Worm (Caenorhabditis elegans) whole organism, L4 larva: ENCODE measurements around the gene Y104H12D.2.

Experiments used
- F26F4.8 ChIP-seq: fragments of 200-800 bp; sonication (Bioruptor generic); conservative IDR thresholded peaks from 2 replicates; pipeline ENCODE4 v1.3.6; 2022; ENCODE audit warnings: missing genetic modification characterization, missing compliant biosample characterization
- R02D3.7 ChIP-seq: fragments of 150-350 bp; sonication (generic microtip); optimal IDR thresholded peaks from 3 replicates; lab custom pipeline; 2014; ENCODE audit warnings: missing biosample characterization, missing genetic modification characterization
- T20F7.1 ChIP-seq: fragments of 200-800 bp; sonication (Bioruptor generic); optimal IDR thresholded peaks from 2 replicates; lab custom pipeline; 2018; ENCODE audit warnings: mild to moderate bottlenecking, missing genetic modification characterization, missing compliant biosample characterization
- Y48G9A.11 ChIP-seq: fragments of 200-800 bp; sonication (Bioruptor generic); IDR thresholded peaks from 2 replicates; pipeline ENCODE4 v1.3.6; 2022; ENCODE audit warnings: missing genetic modification reagents, missing genetic modification characterization, missing compliant biosample characterization
- Y5F2A.4 ChIP-seq: fragments of 200-800 bp; sonication (Bioruptor generic); optimal IDR thresholded peaks from 2 replicates; lab custom pipeline; 2018; ENCODE audit warnings: mild to moderate bottlenecking, missing genetic modification characterization, missing compliant biosample characterization
- aha-1 ChIP-seq: fragments of 150-350 bp; peaks from one replicate; lab custom pipeline; 2014; ENCODE audit warnings: missing biosample characterization, missing genetic modification characterization
- aly-2 ChIP-seq: sonication (generic microtip); optimal IDR thresholded peaks from 2 replicates; lab custom pipeline; 2018; ENCODE audit warnings: missing biosample characterization, missing genetic modification characterization
- ceh-20 ChIP-seq: fragments of 200-800 bp; sonication (Bioruptor generic); IDR thresholded peaks from 2 replicates; pipeline ENCODE4 v1.3.6; 2022; ENCODE audit warnings: missing genetic modification reagents, missing genetic modification characterization, missing compliant biosample characterization
- ces-1 ChIP-seq: fragments of 150-350 bp; sonication (generic microtip); optimal IDR thresholded peaks from 4 replicates; lab custom pipeline; 2014; ENCODE audit warnings: missing biosample characterization, missing genetic modification reagents, missing genetic modification characterization
- daf-12 ChIP-seq: fragments of 150-350 bp; optimal IDR thresholded peaks from 2 replicates; lab custom pipeline; 2014; ENCODE audit warnings: missing biosample characterization, missing genetic modification reagents, missing genetic modification characterization
- daf-16 ChIP-seq, 3 experiments: sonication (generic microtip); optimal IDR thresholded peaks; 2 replicates each; lab custom pipeline; 2016 to 2017; ENCODE audit warnings: missing genetic modification characterization in 3 of 3, missing genetic modification reagents in 3 of 3, mild to moderate bottlenecking in 2 of 3, missing compliant biosample characterization in 2 of 3, missing biosample characterization in 1 of 3, moderate library complexity in 1 of 3
- dmd-6 ChIP-seq: fragments of 200-800 bp; sonication (Bioruptor generic); IDR thresholded peaks from 2 replicates; pipeline ENCODE4 v1.3.6; 2022; ENCODE audit warnings: missing genetic modification reagents, missing genetic modification characterization, missing compliant biosample characterization
- dmd-8 ChIP-seq: fragments of 200-800 bp; sonication (Bioruptor generic); IDR thresholded peaks from 2 replicates; pipeline ENCODE4 v1.3.6; 2022; ENCODE audit warnings: missing genetic modification characterization, missing compliant biosample characterization
- dpl-1 ChIP-seq: fragments of 150-350 bp; optimal IDR thresholded peaks from 2 replicates; lab custom pipeline; 2014; ENCODE audit warnings: missing biosample characterization, missing genetic modification reagents, missing genetic modification characterization
- duxl-1 ChIP-seq: sonication (generic microtip); optimal IDR thresholded peaks from 2 replicates; lab custom pipeline; 2016; ENCODE audit warnings: mild to moderate bottlenecking, missing genetic modification characterization, moderate library complexity, missing compliant biosample characterization; ENCODE audit not compliant: poor library complexity
- dve-1 ChIP-seq: sonication (generic microtip); optimal IDR thresholded peaks from 2 replicates; lab custom pipeline; 2017; ENCODE audit warnings: antibody characterized with exemption, mild to moderate bottlenecking, missing genetic modification characterization, missing compliant biosample characterization; ENCODE audit not compliant: insufficient read depth
- egl-27 ChIP-seq: sonication (generic microtip); optimal IDR thresholded peaks from 3 replicates; lab custom pipeline; 2017; ENCODE audit warnings: missing biosample characterization, missing genetic modification reagents, missing genetic modification characterization
- fos-1 ChIP-seq: fragments of 150-350 bp; optimal IDR thresholded peaks from 2 replicates; lab custom pipeline; 2014; ENCODE audit warnings: missing biosample characterization, missing genetic modification characterization
- gei-8 ChIP-seq: fragments of 200-800 bp; sonication (Bioruptor generic); optimal IDR thresholded peaks from 2 replicates; lab custom pipeline; 2018; ENCODE audit warnings: mild to moderate bottlenecking, missing genetic modification characterization, missing compliant biosample characterization
- hlh-11 ChIP-seq: fragments of 200-800 bp; sonication (Bioruptor generic); optimal IDR thresholded peaks from 2 replicates; lab custom pipeline; 2018; ENCODE audit warnings: mild to moderate bottlenecking, missing genetic modification characterization, missing compliant biosample characterization
- hlh-30 ChIP-seq: sonication (generic microtip); optimal IDR thresholded peaks from 2 replicates; lab custom pipeline; 2017; ENCODE audit warnings: antibody characterized with exemption, mild to moderate bottlenecking, missing genetic modification characterization, missing compliant biosample characterization; ENCODE audit not compliant: insufficient read depth
- lin-13 ChIP-seq: fragments of 150-350 bp; optimal IDR thresholded peaks from 2 replicates; lab custom pipeline; 2014; ENCODE audit warnings: missing biosample characterization, missing genetic modification reagents, missing genetic modification characterization
- lin-39 ChIP-seq: fragments of 150-350 bp; optimal IDR thresholded peaks from 2 replicates; lab custom pipeline; 2014; ENCODE audit warnings: missing biosample characterization, missing genetic modification reagents, missing genetic modification characterization
- lir-3 ChIP-seq: sonication (generic microtip); optimal IDR thresholded peaks from 2 replicates; lab custom pipeline; 2016; ENCODE audit warnings: mild to moderate bottlenecking, missing genetic modification characterization, missing compliant biosample characterization
- lsy-2 ChIP-seq, 2 experiments: fragments of 150-350 bp in 1 of 2; sonication (generic microtip) in 1 of 2; optimal IDR thresholded peaks; 2 replicates each; lab custom pipeline; 2014 to 2017; ENCODE audit warnings: missing biosample characterization in 2 of 2, missing genetic modification characterization in 2 of 2
- madf-9 ChIP-seq: fragments of 200-800 bp; sonication (Bioruptor generic); conservative IDR thresholded peaks from 2 replicates; pipeline ENCODE4 v1.3.6; 2022; ENCODE audit warnings: missing genetic modification reagents, missing genetic modification characterization, missing compliant biosample characterization
- mdl-1 ChIP-seq, 2 experiments: fragments of 150-350 bp in 1 of 2; sonication (generic microtip) in 1 of 2; optimal IDR thresholded peaks; 2 replicates each; lab custom pipeline; 2014 to 2017; ENCODE audit warnings: missing biosample characterization in 2 of 2, missing genetic modification characterization in 2 of 2
- mep-1 ChIP-seq: fragments of 150-350 bp; sonication (generic microtip); optimal IDR thresholded peaks from 3 replicates; lab custom pipeline; 2014; ENCODE audit warnings: missing biosample characterization, missing genetic modification characterization
- mes-2 ChIP-seq: sonication (generic microtip); optimal IDR thresholded peaks from 2 replicates; lab custom pipeline; 2016; ENCODE audit warnings: missing genotype, mild to moderate bottlenecking, missing genetic modification characterization, missing compliant biosample characterization; ENCODE audit not compliant: poor library complexity, severe bottlenecking
- nhr-102 ChIP-seq: sonication (generic microtip); optimal IDR thresholded peaks from 2 replicates; lab custom pipeline; 2016; ENCODE audit warnings: mild to moderate bottlenecking, missing genetic modification characterization, moderate library complexity, missing compliant biosample characterization
- nhr-11 ChIP-seq: fragments of 150-350 bp; optimal IDR thresholded peaks from 2 replicates; lab custom pipeline; 2014; ENCODE audit warnings: missing biosample characterization, missing genetic modification characterization
- nhr-111 ChIP-seq: fragments of 200-800 bp; sonication (Bioruptor generic); optimal IDR thresholded peaks from 2 replicates; lab custom pipeline; 2018; ENCODE audit warnings: mild to moderate bottlenecking, missing genetic modification characterization, missing compliant biosample characterization
- nhr-28 ChIP-seq: fragments of 150-350 bp; optimal IDR thresholded peaks from 2 replicates; lab custom pipeline; 2014; ENCODE audit warnings: missing biosample characterization, missing genetic modification characterization
- nhr-77 ChIP-seq: fragments of 150-350 bp; optimal IDR thresholded peaks from 2 replicates; lab custom pipeline; 2014; ENCODE audit warnings: missing biosample characterization, missing genetic modification characterization
- pqm-1 ChIP-seq: sonication (generic microtip); optimal IDR thresholded peaks from 2 replicates; lab custom pipeline; 2017; ENCODE audit warnings: missing biosample characterization, missing genetic modification characterization
- saeg-2 ChIP-seq: fragments of 200-800 bp; sonication (Bioruptor generic); IDR thresholded peaks from 2 replicates; pipeline ENCODE4 v1.3.6; 2022; ENCODE audit warnings: missing genetic modification reagents, missing genetic modification characterization, missing compliant biosample characterization
- skn-1 ChIP-seq: fragments of 150-350 bp; optimal IDR thresholded peaks from 2 replicates; lab custom pipeline; 2014; ENCODE audit warnings: missing biosample characterization, missing genetic modification characterization
- snpc-1.2 ChIP-seq: fragments of 200-800 bp; sonication (Bioruptor generic); IDR thresholded peaks from 2 replicates; pipeline ENCODE4 v1.3.6; 2022; ENCODE audit warnings: missing genetic modification reagents, missing genetic modification characterization, missing compliant biosample characterization
- snpc-4 ChIP-seq: fragments of 150-350 bp; optimal IDR thresholded peaks from 2 replicates; lab custom pipeline; 2014; ENCODE audit warnings: missing biosample characterization, missing genetic modification characterization
- spr-1 ChIP-seq: sonication (generic microtip); optimal IDR thresholded peaks from 2 replicates; lab custom pipeline; 2016; ENCODE audit warnings: mild to moderate bottlenecking, missing genetic modification characterization, missing compliant biosample characterization
- zag-1 ChIP-seq: fragments of 150-350 bp; optimal IDR thresholded peaks from 2 replicates; lab custom pipeline; 2014; ENCODE audit warnings: missing biosample characterization, missing genetic modification characterization
- zfp-3 ChIP-seq: fragments of 200-800 bp; sonication (Bioruptor generic); conservative IDR thresholded peaks from 2 replicates; pipeline ENCODE4 v1.3.6; 2022; ENCODE audit warnings: missing genetic modification reagents, missing genetic modification characterization, missing compliant biosample characterization
- ztf-7 ChIP-seq: fragments of 150-350 bp; optimal IDR thresholded peaks from 2 replicates; lab custom pipeline; 2014; ENCODE audit warnings: missing biosample characterization, missing genetic modification characterization

Gene Y104H12D.2

DNA sequence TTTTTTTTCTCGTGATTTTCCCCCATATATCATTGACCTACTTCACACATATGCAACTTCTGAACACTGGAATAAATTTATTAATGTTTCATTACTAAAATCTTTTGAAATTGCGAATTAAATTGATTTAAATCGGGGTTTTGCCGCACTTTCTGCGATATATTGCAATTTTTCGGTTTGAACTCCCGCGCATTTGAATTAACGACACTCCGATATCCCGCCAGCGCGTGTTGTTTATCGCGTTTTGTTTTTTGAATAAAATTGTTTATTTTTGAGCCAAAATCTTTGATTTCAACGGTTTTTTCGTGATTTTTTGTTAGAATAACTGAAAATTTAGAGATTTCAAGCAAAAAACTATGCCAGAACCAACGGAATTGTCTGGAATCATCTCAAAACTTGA is at the start of gene Y104H12D.2:
Gene Y104H12D.2, plus strand, starts transcription at position 340 of the 400 bp plus-strand sequence.
- peak in 1 of 2 experiments; percentile 49 for TF ChIP-seq lsy-2 (tag; optimal IDR thresholded peaks at IDR 0.05; lab: Kevin White, UChicago)
- no peak for TF ChIP-seq dmd-8 (GFP tag; lab: Robert Waterston, UW)
- peak; percentile 90 for TF ChIP-seq dpl-1 (GFP tag; lab: Kevin White, UChicago)
- no peak for TF ChIP-seq lir-3 (tag; lab: Kevin White, UChicago)
- TF ChIP-seq T20F7.1 (GFP tag; lab: Kevin White, UChicago) = peak; percentile 97
- TF ChIP-seq Y48G9A.11 = peak; percentile 96
- no peak for TF ChIP-seq egl-27 (tag; lab: Kevin White, UChicago)
- TF ChIP-seq daf-16 (GFP tag; optimal IDR thresholded peaks at IDR 0.05; lab: Kevin White, UChicago) = no peak
- peak; percentile 41 for TF ChIP-seq daf-16 (tag; optimal IDR thresholded peaks at IDR 0.05; lab: Kevin White, UChicago)
- TF ChIP-seq saeg-2 = no peak
- peak; percentile 15 for TF ChIP-seq hlh-30 (tag; lab: Kevin White, UChicago)
- no peak for TF ChIP-seq ztf-7 (tag; lab: Kevin White, UChicago)
- TF ChIP-seq gei-8 (GFP tag; lab: Kevin White, UChicago) = no peak
- no peak for TF ChIP-seq daf-12 (tag; lab: Kevin White, UChicago)

DNA sequence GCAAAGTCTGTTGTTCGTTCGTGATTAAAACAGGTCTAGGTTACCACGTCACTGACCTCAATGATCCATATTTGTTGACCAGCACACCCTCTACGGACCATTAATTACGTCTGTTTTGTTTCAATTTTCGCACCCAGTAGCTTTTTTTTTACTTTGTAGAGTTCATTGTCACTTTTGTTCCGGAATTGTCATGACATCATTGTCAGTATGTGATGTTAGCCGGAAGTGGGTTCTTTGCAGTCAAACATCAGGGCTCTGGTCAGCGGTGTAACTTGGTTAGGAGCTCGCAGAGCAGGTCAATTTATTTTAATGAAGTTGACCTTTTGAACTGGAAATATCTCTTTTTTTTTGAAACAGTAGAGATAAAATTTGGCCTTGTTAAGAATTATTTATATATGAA is 41.2 kb upstream of the Y104H12D.2 start, which contains the start of gene C44B12.6:
Gene C44B12.6, minus strand, starts transcription at position 101 of the 400 bp plus-strand sequence.
- TF ChIP-seq aha-1 (peak; percentile 38), madf-9 (GFP tag; lab: Robert Waterston, UW) (no peak), nhr-111 (GFP tag; lab: Kevin White, UChicago) (no peak), zfp-3 (GFP tag; lab: Robert Waterston, UW) (no peak), snpc-1.2 (GFP tag; lab: Robert Waterston, UW) (no peak)

DNA sequence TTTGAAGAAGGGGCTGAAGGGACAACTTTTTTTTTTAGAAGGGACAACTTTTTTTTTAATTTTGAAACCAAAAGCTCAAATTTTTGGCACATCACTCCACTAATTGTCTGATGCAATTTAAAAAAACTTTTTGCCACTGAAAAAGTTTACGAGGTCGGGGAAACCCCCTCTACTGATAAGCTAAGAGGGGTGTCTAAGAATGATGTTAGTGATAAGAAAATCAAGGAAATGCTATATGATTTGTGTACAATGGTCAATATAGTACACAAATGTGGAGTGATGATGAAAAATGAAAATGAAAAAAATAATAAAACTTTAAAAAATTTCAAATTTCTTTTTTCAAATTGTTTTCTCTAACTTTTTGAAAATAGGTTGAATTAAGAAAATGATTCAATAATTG is 30.2 kb upstream of the Y104H12D.2 start:
- no peak for TF ChIP-seq spr-1 (tag; lab: Kevin White, UChicago)
- TF ChIP-seq hlh-11 (tag; lab: Kevin White, UChicago) = peak; percentile 59
- peak; percentile 45 for TF ChIP-seq dve-1
- peak in 1 of 2 experiments; percentile 30 for TF ChIP-seq mdl-1 (tag; optimal IDR thresholded peaks at IDR 0.05; lab: Kevin White, UChicago)
- no peak for TF ChIP-seq nhr-11 (tag; lab: Kevin White, UChicago)
- TF ChIP-seq aha-1 = no peak
- TF ChIP-seq mep-1 (tag; lab: Kevin White, UChicago) = no peak
- no peak for TF ChIP-seq fos-1 (tag; lab: Kevin White, UChicago)
- TF ChIP-seq daf-16 (GFP tag; optimal IDR thresholded peaks at IDR 0.05; lab: Kevin White, UChicago) = no peak
- TF ChIP-seq daf-16 (tag; optimal IDR thresholded peaks at IDR 0.05; lab: Kevin White, UChicago) = peak; percentile 93
- peak; percentile 86 for TF ChIP-seq dmd-6 (GFP tag; lab: Robert Waterston, UW)
- TF ChIP-seq gei-8 (GFP tag; lab: Kevin White, UChicago) = no peak
- TF ChIP-seq pqm-1 (tag; lab: Kevin White, UChicago) = peak; percentile 93
- TF ChIP-seq nhr-28 (tag; lab: Kevin White, UChicago) = peak; percentile 92
- peak; percentile 26 for TF ChIP-seq nhr-77 (tag; lab: Kevin White, UChicago)

DNA sequence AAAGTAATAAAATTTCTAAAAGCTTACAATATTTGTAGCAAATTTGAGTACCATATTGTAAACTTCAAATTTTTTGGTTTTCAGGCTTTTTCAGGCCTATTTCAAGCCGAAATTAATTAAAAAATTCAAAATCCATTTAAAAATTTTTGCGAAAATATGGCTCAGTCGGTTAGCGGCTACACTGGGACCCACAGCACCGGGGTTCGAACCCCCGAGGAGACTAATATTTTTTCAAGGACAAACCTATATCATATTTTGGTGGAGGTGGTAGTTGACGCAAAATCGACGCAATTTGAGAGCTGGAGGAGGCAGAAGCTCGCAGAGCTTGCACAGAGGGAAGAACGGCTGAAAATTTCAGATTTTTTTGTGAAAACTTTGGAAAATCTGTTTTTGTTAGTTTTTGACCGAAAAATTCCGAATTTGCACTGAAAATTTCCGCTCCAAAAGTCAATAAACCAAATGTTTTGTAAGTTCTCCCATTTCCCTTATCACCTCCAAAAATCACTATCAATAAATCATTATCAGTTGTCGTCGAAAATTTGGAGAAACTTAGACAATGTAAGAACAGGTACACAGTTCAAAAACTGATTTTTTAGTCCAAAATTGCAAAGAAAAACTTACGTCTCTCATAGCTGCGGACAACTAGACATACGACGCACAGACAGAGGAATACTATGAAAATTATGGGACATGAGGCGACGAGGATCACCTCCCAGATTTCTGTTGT is 29.2 kb upstream of the Y104H12D.2 start:
- TF ChIP-seq saeg-2 (no peak), ces-1 (GFP tag; lab: Kevin White, UChicago) (no peak), mes-2 (tag; lab: Kevin White, UChicago) (no peak), lin-39 (tag; lab: Kevin White, UChicago) (no peak), Y5F2A.4 (no peak), ceh-20 (peak; percentile 73), nhr-77 (tag; lab: Kevin White, UChicago) (peak; percentile 4), R02D3.7 (tag; lab: Kevin White, UChicago) (no peak), dmd-6 (GFP tag; lab: Robert Waterston, UW) (peak; percentile 78), skn-1 (no peak), daf-16 (GFP tag; optimal IDR thresholded peaks at IDR 0.05; lab: Kevin White, UChicago) (no peak), daf-16 (tag; optimal IDR thresholded peaks at IDR 0.05; lab: Kevin White, UChicago) (peak; percentile 31), aly-2 (tag; lab: Kevin White, UChicago) (no peak), pqm-1 (tag; lab: Kevin White, UChicago) (peak; percentile 64), duxl-1 (tag; lab: Kevin White, UChicago) (no peak), F26F4.8 (GFP tag; lab: Robert Waterston, UW) (no peak), snpc-4 (tag; lab: Kevin White, UChicago) (no peak), egl-27 (tag; lab: Kevin White, UChicago) (no peak), zag-1 (tag; lab: Kevin White, UChicago) (no peak), lin-13 (no peak), nhr-102 (no peak)
